Worm (Caenorhabditis elegans): ENCODE measurements around the gene C13G3.12.

- no peak for TF ChIP-seq med-1 (GFP tag; optimal IDR thresholded peaks at IDR 0.05; ENCODE audit: insufficient read depth)
- TF ChIP-seq ref-1 (GFP tag; conservative IDR thresholded peaks at IDR 0.05) = no peak
- TF ChIP-seq flt-1 (GFP tag; IDR thresholded peaks at IDR 0.05) = no peak
- TF ChIP-seq ztf-23 (GFP tag; IDR thresholded peaks at IDR 0.05) = no peak
- TF ChIP-seq cog-1 (tag; optimal IDR thresholded peaks at IDR 0.05) = no peak
- no peak for TF ChIP-seq T22C8.4 (GFP tag; IDR thresholded peaks at IDR 0.05)
Measured at ce11 chrV:11012419-11012818, 10.3 kb downstream of the C13G3.12 start, which contains the start of gene C13G3.1.

Measured in whole organism, midembryonic.